Worm (Caenorhabditis elegans) whole organism, L4 larva: Measurements from ENCODE around the gene rbc-2.

Source experiments
- D1046.2 ChIP-seq: fragments of 200-800 bp; sonication (Bioruptor generic); IDR thresholded peaks from 2 replicates; pipeline ENCODE4 v1.3.6; 2022; ENCODE audit warnings: missing genetic modification characterization, missing compliant biosample characterization
- F49E8.2 ChIP-seq: sonication (generic microtip); optimal IDR thresholded peaks from 2 replicates; lab custom pipeline; 2016; ENCODE audit warnings: missing compliant biosample characterization, mild to moderate bottlenecking, missing genetic modification characterization, borderline replicate concordance
- Y48G9A.11 ChIP-seq: fragments of 200-800 bp; sonication (Bioruptor generic); IDR thresholded peaks from 2 replicates; pipeline ENCODE4 v1.3.6; 2022; ENCODE audit warnings: missing genetic modification reagents, missing genetic modification characterization, missing compliant biosample characterization
- ZK337.2 ChIP-seq: fragments of 200-800 bp; sonication (Bioruptor generic); IDR thresholded peaks from 2 replicates; pipeline ENCODE4 v1.3.6; 2022; ENCODE audit warnings: missing genetic modification reagents, missing genetic modification characterization, missing compliant biosample characterization
- aha-1 ChIP-seq: fragments of 150-350 bp; peaks from one replicate; lab custom pipeline; 2014; ENCODE audit warnings: missing biosample characterization, missing genetic modification characterization
- ama-1 ChIP-seq: fragments of 150-350 bp; optimal IDR thresholded peaks from 2 replicates; lab custom pipeline; 2014; ENCODE audit warnings: inconsistent platforms, mixed read lengths
- arid-1 ChIP-seq: fragments of 200-800 bp; sonication (Bioruptor generic); conservative IDR thresholded peaks from 2 replicates; pipeline ENCODE4 v1.3.6; 2022; ENCODE audit warnings: missing genetic modification reagents, missing genetic modification characterization, missing compliant biosample characterization
- attf-4 ChIP-seq: sonication (generic microtip); optimal IDR thresholded peaks from 3 replicates; lab custom pipeline; 2017; ENCODE audit warnings: missing biosample characterization, missing genetic modification characterization
- ceh-32 ChIP-seq: sonication (generic microtip); optimal IDR thresholded peaks from 2 replicates; lab custom pipeline; 2016; ENCODE audit warnings: mild to moderate bottlenecking, missing genetic modification characterization, missing compliant biosample characterization; ENCODE audit not compliant: poor library complexity
- ceh-44 ChIP-seq: fragments of 200-800 bp; sonication (Bioruptor generic); IDR thresholded peaks from 2 replicates; pipeline ENCODE4 v1.3.6; 2022; ENCODE audit warnings: missing genetic modification reagents, missing genetic modification characterization, missing compliant biosample characterization
- ceh-62 ChIP-seq: sonication (generic microtip); optimal IDR thresholded peaks from 2 replicates; lab custom pipeline; 2017; ENCODE audit warnings: missing biosample characterization, missing genetic modification characterization
- ceh-82 ChIP-seq: sonication (generic microtip); optimal IDR thresholded peaks from 2 replicates; lab custom pipeline; 2017; ENCODE audit warnings: missing biosample characterization, missing genetic modification characterization
- daf-12 ChIP-seq: fragments of 150-350 bp; optimal IDR thresholded peaks from 2 replicates; lab custom pipeline; 2014; ENCODE audit warnings: missing biosample characterization, missing genetic modification reagents, missing genetic modification characterization
- daf-19 ChIP-seq: fragments of 200-800 bp; sonication (Bioruptor generic); conservative IDR thresholded peaks from 2 replicates; pipeline ENCODE4 v1.3.6; 2022; ENCODE audit warnings: missing genetic modification characterization, missing compliant biosample characterization
- daf-8 ChIP-seq: fragments of 200-800 bp; sonication (Bioruptor generic); IDR thresholded peaks from 2 replicates; pipeline ENCODE4 v1.3.6; 2022; ENCODE audit warnings: missing genetic modification characterization, missing compliant biosample characterization
- dmd-8 ChIP-seq: fragments of 200-800 bp; sonication (Bioruptor generic); IDR thresholded peaks from 2 replicates; pipeline ENCODE4 v1.3.6; 2022; ENCODE audit warnings: missing genetic modification characterization, missing compliant biosample characterization
- dmd-9 ChIP-seq: fragments of 200-800 bp; sonication (Bioruptor generic); IDR thresholded peaks from 2 replicates; pipeline ENCODE4 v1.3.6; 2022; ENCODE audit warnings: missing genetic modification reagents, missing genetic modification characterization, missing compliant biosample characterization
- duxl-1 ChIP-seq: sonication (generic microtip); optimal IDR thresholded peaks from 2 replicates; lab custom pipeline; 2016; ENCODE audit warnings: mild to moderate bottlenecking, missing genetic modification characterization, moderate library complexity, missing compliant biosample characterization; ENCODE audit not compliant: poor library complexity
- egl-27 ChIP-seq: sonication (generic microtip); optimal IDR thresholded peaks from 3 replicates; lab custom pipeline; 2017; ENCODE audit warnings: missing biosample characterization, missing genetic modification reagents, missing genetic modification characterization
- fkh-10 ChIP-seq: fragments of 150-350 bp; optimal IDR thresholded peaks from 2 replicates; lab custom pipeline; 2014; ENCODE audit warnings: missing biosample characterization, missing genetic modification reagents, missing genetic modification characterization
- jun-1 ChIP-seq: fragments of 150-350 bp; optimal IDR thresholded peaks from 2 replicates; lab custom pipeline; 2014; ENCODE audit warnings: missing biosample characterization, missing genetic modification reagents, missing genetic modification characterization
- lin-1 ChIP-seq: fragments of 200-800 bp; sonication (Bioruptor generic); IDR thresholded peaks from 2 replicates; pipeline ENCODE4 v1.3.6; 2022; ENCODE audit warnings: missing genetic modification reagents, missing genetic modification characterization, missing compliant biosample characterization
- lin-15B ChIP-seq: fragments of 150-350 bp; sonication (generic microtip); optimal IDR thresholded peaks from 3 replicates; lab custom pipeline; 2014; ENCODE audit warnings: missing biosample characterization, missing genetic modification characterization
- lin-29 ChIP-seq: fragments of 200-800 bp; sonication (Bioruptor generic); IDR thresholded peaks from 2 replicates; pipeline ENCODE4 v1.3.6; 2022; ENCODE audit warnings: missing genetic modification reagents, missing genetic modification characterization, missing compliant biosample characterization
- lsy-2 ChIP-seq, 2 experiments: fragments of 150-350 bp in 1 of 2; sonication (generic microtip) in 1 of 2; optimal IDR thresholded peaks; 2 replicates each; lab custom pipeline; 2014 to 2017; ENCODE audit warnings: missing biosample characterization in 2 of 2, missing genetic modification characterization in 2 of 2
- madf-5 ChIP-seq, 2 experiments: fragments of 200-800 bp; sonication (Bioruptor generic); IDR thresholded peaks; 2 replicates each; pipeline ENCODE4 v1.3.6; 2022; ENCODE audit warnings: missing compliant biosample characterization in 2 of 2, missing genetic modification characterization in 2 of 2
- mes-2 ChIP-seq: sonication (generic microtip); optimal IDR thresholded peaks from 2 replicates; lab custom pipeline; 2016; ENCODE audit warnings: missing genotype, mild to moderate bottlenecking, missing genetic modification characterization, missing compliant biosample characterization; ENCODE audit not compliant: poor library complexity, severe bottlenecking
- nhr-11 ChIP-seq: fragments of 150-350 bp; optimal IDR thresholded peaks from 2 replicates; lab custom pipeline; 2014; ENCODE audit warnings: missing biosample characterization, missing genetic modification characterization
- nhr-111 ChIP-seq: fragments of 200-800 bp; sonication (Bioruptor generic); optimal IDR thresholded peaks from 2 replicates; lab custom pipeline; 2018; ENCODE audit warnings: mild to moderate bottlenecking, missing genetic modification characterization, missing compliant biosample characterization
- nhr-25 ChIP-seq: sonication (generic microtip); optimal IDR thresholded peaks from 2 replicates; lab custom pipeline; 2017; ENCODE audit warnings: missing genetic modification characterization, mild to moderate bottlenecking, missing compliant biosample characterization, antibody characterized with exemption, moderate library complexity, borderline replicate concordance; ENCODE audit not compliant: insufficient read depth
- nhr-28 ChIP-seq: fragments of 150-350 bp; optimal IDR thresholded peaks from 2 replicates; lab custom pipeline; 2014; ENCODE audit warnings: missing biosample characterization, missing genetic modification characterization
- nhr-41 ChIP-seq: fragments of 200-800 bp; sonication (Bioruptor generic); IDR thresholded peaks from 2 replicates; pipeline ENCODE4 v1.3.6; 2022; ENCODE audit warnings: missing genetic modification reagents, missing genetic modification characterization, missing compliant biosample characterization
- nhr-42 ChIP-seq: fragments of 200-800 bp; sonication (Bioruptor generic); IDR thresholded peaks from 2 replicates; pipeline ENCODE4 v1.3.6; 2022; ENCODE audit warnings: missing genetic modification characterization, missing compliant biosample characterization
- nhr-77 ChIP-seq: fragments of 150-350 bp; optimal IDR thresholded peaks from 2 replicates; lab custom pipeline; 2014; ENCODE audit warnings: missing biosample characterization, missing genetic modification characterization
- pha-4 ChIP-seq, 2 experiments: fragments of 150-350 bp in 1 of 2; fragments of 200-800 bp in 1 of 2; sonication (Bioruptor generic) in 1 of 2; IDR thresholded peaks in 1 of 2; optimal IDR thresholded peaks in 1 of 2; 2 replicates each; pipeline versions ENCODE4 v1.3.6 to Lab custom; 2014 to 2022; ENCODE audit warnings: missing genetic modification characterization in 2 of 2, missing genetic modification reagents in 2 of 2, missing biosample characterization in 1 of 2, missing compliant biosample characterization in 1 of 2
- pqm-1 ChIP-seq: sonication (generic microtip); optimal IDR thresholded peaks from 2 replicates; lab custom pipeline; 2017; ENCODE audit warnings: missing biosample characterization, missing genetic modification characterization
- set-16 ChIP-seq: fragments of 200-800 bp; sonication (Bioruptor generic); IDR thresholded peaks from 2 replicates; pipeline ENCODE4 v1.3.6; 2022; ENCODE audit warnings: missing genetic modification reagents, missing genetic modification characterization, missing compliant biosample characterization
- skn-1 ChIP-seq: fragments of 150-350 bp; optimal IDR thresholded peaks from 2 replicates; lab custom pipeline; 2014; ENCODE audit warnings: missing biosample characterization, missing genetic modification characterization
- unc-130 ChIP-seq: sonication (generic microtip); optimal IDR thresholded peaks from 2 replicates; lab custom pipeline; 2016; ENCODE audit warnings: missing genetic modification reagents, missing genetic modification characterization, missing compliant biosample characterization
- unc-39 ChIP-seq: sonication (generic microtip); optimal IDR thresholded peaks from 2 replicates; lab custom pipeline; 2017; ENCODE audit warnings: missing biosample characterization, missing genetic modification characterization
- unc-62 ChIP-seq, 3 experiments: fragments of 150-350 bp in 1 of 3; sonication (generic microtip); optimal IDR thresholded peaks in 2 of 3; peaks in 1 of 3; 1 replicate in 1 of 3; 2 replicates in 2 of 3; lab custom pipeline; 2014 to 2017; ENCODE audit warnings: missing biosample characterization in 3 of 3, missing genetic modification characterization in 3 of 3, missing genetic modification reagents in 3 of 3, missing genotype in 1 of 3
- vab-7 ChIP-seq: fragments of 200-800 bp; sonication (Bioruptor generic); IDR thresholded peaks from 2 replicates; pipeline ENCODE4 v1.3.6; 2022; ENCODE audit warnings: missing genetic modification reagents, missing genetic modification characterization, missing compliant biosample characterization
- zfp-3 ChIP-seq: fragments of 200-800 bp; sonication (Bioruptor generic); conservative IDR thresholded peaks from 2 replicates; pipeline ENCODE4 v1.3.6; 2022; ENCODE audit warnings: missing genetic modification reagents, missing genetic modification characterization, missing compliant biosample characterization
- zip-11 ChIP-seq: fragments of 200-800 bp; sonication (Bioruptor generic); IDR thresholded peaks from 2 replicates; pipeline ENCODE4 v1.3.6; 2022; ENCODE audit warnings: missing genetic modification characterization, missing compliant biosample characterization
- zip-2 ChIP-seq: fragments of 150-350 bp; optimal IDR thresholded peaks from 2 replicates; lab custom pipeline; 2014; ENCODE audit warnings: missing biosample characterization, missing genetic modification characterization
- ztf-7 ChIP-seq: fragments of 150-350 bp; optimal IDR thresholded peaks from 2 replicates; lab custom pipeline; 2014; ENCODE audit warnings: missing biosample characterization, missing genetic modification characterization

Gene rbc-2

ce11 chrIII:2546298-2546697, 17.8 kb upstream of the rbc-2 start:
- TF ChIP-seq aha-1 (tag; lab: Kevin White, UChicago), result no peak

- TF ChIP-seq aha-1 (tag; lab: Kevin White, UChicago) (peak; percentile 93), zip-11 (GFP tag; lab: Robert Waterston, UW) (no peak)
Observed at ce11 chrIII:2540520-2540919, 12.0 kb upstream of the rbc-2 start.

DNA sequence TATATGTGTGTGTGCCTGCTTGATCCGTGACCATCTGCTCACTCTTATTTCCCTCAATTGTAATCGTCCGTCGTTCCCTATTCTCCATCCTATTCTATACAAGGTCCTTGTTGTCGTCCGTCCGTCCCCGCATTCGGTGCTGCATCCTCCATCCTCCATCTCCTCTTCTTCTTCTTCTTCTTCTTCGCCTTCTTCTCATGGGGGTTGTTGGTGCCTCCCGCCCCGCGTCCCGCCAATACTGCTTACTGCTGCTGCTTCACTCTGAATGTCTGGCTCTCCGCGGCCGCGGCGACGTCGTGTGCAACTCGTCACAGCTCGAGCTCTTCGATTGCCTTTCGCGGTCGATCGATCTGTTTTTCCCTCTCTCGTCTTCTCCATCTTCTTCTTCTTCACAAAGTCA, 6.6 kb upstream of the rbc-2 start:
- TF ChIP-seq daf-12 (tag; lab: Kevin White, UChicago) (no peak), nhr-28 (no peak), ceh-62 (tag; lab: Kevin White, UChicago) (no peak), zfp-3 (GFP tag; lab: Robert Waterston, UW) (no peak), attf-4 (tag; lab: Kevin White, UChicago) (no peak), ztf-7 (tag; lab: Kevin White, UChicago) (no peak), lin-1 (GFP tag; lab: Robert Waterston, UW) (no peak), nhr-77 (tag; lab: Kevin White, UChicago) (no peak), unc-130 (GFP tag; lab: Kevin White, UChicago) (no peak), dmd-8 (GFP tag; lab: Robert Waterston, UW) (no peak), daf-8 (GFP tag; lab: Robert Waterston, UW) (no peak), ceh-44 (GFP tag; lab: Robert Waterston, UW) (peak; percentile 25; the same call in 1 of the 2 replicates), F49E8.2 (no peak), lin-15B (tag; lab: Kevin White, UChicago) (no peak), ZK337.2 (GFP tag; lab: Robert Waterston, UW) (no peak), nhr-42 (GFP tag; lab: Robert Waterston, UW) (no peak), skn-1 (tag; lab: Kevin White, UChicago) (no peak), madf-5 (GFP tag; IDR thresholded peaks at IDR 0.05; lab: Robert Waterston, UW) (no peak), ceh-32 (tag; lab: Kevin White, UChicago) (no peak), nhr-11 (tag; lab: Kevin White, UChicago) (no peak), daf-19 (no peak), nhr-111 (GFP tag; lab: Kevin White, UChicago) (no peak), fkh-10 (GFP tag; lab: Kevin White, UChicago) (peak; percentile 57), pha-4 (GFP tag; IDR thresholded peaks at IDR 0.05; lab: Robert Waterston, UW) (no peak; the same call in 1 of the 2 replicates), pha-4 (tag; optimal IDR thresholded peaks at IDR 0.05; lab: Kevin White, UChicago) (no peak), dmd-9 (no peak), lsy-2 (tag; optimal IDR thresholded peaks at IDR 0.05; lab: Kevin White, UChicago) (peak; percentile 11 to 56), unc-62 (GFP tag; optimal IDR thresholded peaks at IDR 0.05 in 1 of 2; lab: Kevin White, UChicago) (peak in 1 of 2 experiments; percentile 25), unc-62 (tag; optimal IDR thresholded peaks at IDR 0.05; lab: Kevin White, UChicago) (no peak), mes-2 (tag; lab: Kevin White, UChicago) (peak; percentile 33), egl-27 (tag; lab: Kevin White, UChicago) (no peak), ama-1 (lab: Kevin White, UChicago) (no peak), vab-7 (GFP tag; lab: Robert Waterston, UW) (no peak), zip-11 (GFP tag; lab: Robert Waterston, UW) (no peak), Y48G9A.11 (GFP tag; lab: Robert Waterston, UW) (no peak), lin-29 (GFP tag; lab: Robert Waterston, UW) (no peak), nhr-25 (tag; lab: Kevin White, UChicago) (no peak), pqm-1 (tag; lab: Kevin White, UChicago) (no peak), nhr-41 (GFP tag; lab: Robert Waterston, UW) (no peak), duxl-1 (tag; lab: Kevin White, UChicago) (no peak), set-16 (peak; percentile 93), arid-1 (no peak), ceh-82 (tag; lab: Kevin White, UChicago) (no peak), D1046.2 (GFP tag; lab: Robert Waterston, UW) (no peak), unc-39 (tag; lab: Kevin White, UChicago) (no peak), jun-1 (tag; lab: Kevin White, UChicago) (no peak), zip-2 (tag; lab: Kevin White, UChicago) (no peak)
